Fruit fly (Drosophila melanogaster) whole organism, embryonic: Measurements from ENCODE around the gene Teh1.

Source experiments
- ATbp ChIP-seq: fragments of 200-800 bp; sonication (Bioruptor generic); optimal IDR thresholded peaks from 2 replicates; lab custom pipeline; 2017; ENCODE audit warnings: missing biosample characterization, mild to moderate bottlenecking, missing genetic modification characterization, missing genetic modification reagents
- Asciz ChIP-seq: fragments of 200-800 bp; sonication (Bioruptor generic); optimal IDR thresholded peaks from 2 replicates; lab custom pipeline; 2017; ENCODE audit warnings: missing biosample characterization, mild to moderate bottlenecking, missing genetic modification characterization, missing genetic modification reagents
- B-H1 ChIP-seq: fragments of 200-800 bp; sonication (Bioruptor generic); IDR thresholded peaks from 3 replicates; pipeline ENCODE4 v1.3.6; 2022; ENCODE audit warnings: missing biosample characterization, missing genetic modification characterization
- CG10979 ChIP-seq: fragments of 200-800 bp; sonication (Bioruptor generic); optimal IDR thresholded peaks from 2 replicates; lab custom pipeline; 2018; ENCODE audit warnings: missing biosample characterization, mild to moderate bottlenecking, missing genetic modification characterization, moderate library complexity
- CG13287 ChIP-seq: fragments of 200-800 bp; sonication (Bioruptor generic); IDR thresholded peaks from 2 replicates; pipeline ENCODE4 v1.3.6; 2022; ENCODE audit warnings: missing biosample characterization, missing genetic modification characterization; ENCODE audit not compliant: partially characterized antibody
- CG14441 ChIP-seq: fragments of 200-800 bp; sonication (Bioruptor generic); IDR thresholded peaks from 2 replicates; pipeline ENCODE4 v1.3.6; 2022; ENCODE audit warnings: missing biosample characterization, missing genetic modification characterization
- CG15696 ChIP-seq: fragments of 200-800 bp; sonication (Bioruptor generic); optimal IDR thresholded peaks from 2 replicates; lab custom pipeline; 2019; ENCODE audit warnings: missing biosample characterization, mild to moderate bottlenecking, missing genetic modification characterization, moderate library complexity
- CG16779 ChIP-seq: fragments of 200-800 bp; sonication (Bioruptor generic); IDR thresholded peaks from 2 replicates; pipeline ENCODE4 v1.3.6; 2022; ENCODE audit warnings: missing biosample characterization, missing genetic modification characterization
- CG18619 ChIP-seq: fragments of 200-800 bp; sonication (Bioruptor generic); optimal IDR thresholded peaks from 3 replicates; lab custom pipeline; 2017; ENCODE audit warnings: missing biosample characterization, mild to moderate bottlenecking, missing genetic modification characterization
- CG30020 ChIP-seq: fragments of 200-800 bp; optimal IDR thresholded peaks from 2 replicates; lab custom pipeline; 2019; ENCODE audit warnings: missing biosample characterization, mild to moderate bottlenecking, missing genetic modification characterization, moderate library complexity
- CG31365 ChIP-seq: fragments of 200-800 bp; sonication (Bioruptor generic); optimal IDR thresholded peaks from 2 replicates; lab custom pipeline; 2018; ENCODE audit warnings: missing biosample characterization, mild to moderate bottlenecking, missing genetic modification characterization
- CG32767 ChIP-seq: fragments of 200-800 bp; sonication (Bioruptor generic); IDR thresholded peaks from 2 replicates; pipeline ENCODE4 v1.3.6; 2022; ENCODE audit warnings: missing biosample characterization, missing genetic modification characterization
- CG33557 ChIP-seq: fragments of 200-800 bp; sonication (Bioruptor generic); optimal IDR thresholded peaks from 2 replicates; lab custom pipeline; 2019; ENCODE audit warnings: missing biosample characterization, mild to moderate bottlenecking, missing genetic modification characterization, moderate library complexity
- CG3407 ChIP-seq: fragments of 200-800 bp; sonication (Bioruptor generic); optimal IDR thresholded peaks from 2 replicates; lab custom pipeline; 2018; ENCODE audit warnings: missing biosample characterization, mild to moderate bottlenecking, missing genetic modification characterization
- CG3726 ChIP-seq: fragments of 200-800 bp; sonication (Bioruptor generic); IDR thresholded peaks from 3 replicates; pipeline ENCODE4, ENCODE4 v1.3.6; 2022; ENCODE audit warnings: missing biosample characterization, missing genetic modification characterization
- CG5180 ChIP-seq: fragments of 200-800 bp; sonication (Bioruptor generic); optimal IDR thresholded peaks from 3 replicates; lab custom pipeline; 2017; ENCODE audit warnings: missing biosample characterization, missing genetic modification characterization, mild to moderate bottlenecking, moderate library complexity, missing genetic modification reagents
- CG6791 ChIP-seq: fragments of 200-800 bp; sonication (Bioruptor generic); IDR thresholded peaks from 3 replicates; pipeline ENCODE4 v1.3.6; 2022; ENCODE audit warnings: missing biosample characterization, missing genetic modification characterization; ENCODE audit not compliant: partially characterized antibody
- CG6854 ChIP-seq: fragments of 200-800 bp; sonication (Bioruptor generic); optimal IDR thresholded peaks from 3 replicates; lab custom pipeline; 2017; ENCODE audit warnings: missing biosample characterization, mild to moderate bottlenecking, missing genetic modification characterization
- CG8924 ChIP-seq: fragments of 200-800 bp; optimal IDR thresholded peaks from 3 replicates; lab custom pipeline; 2019; ENCODE audit warnings: missing biosample characterization, mild to moderate bottlenecking, missing genetic modification characterization, moderate library complexity
- CG9876 ChIP-seq: fragments of 200-800 bp; sonication (Bioruptor generic); optimal IDR thresholded peaks from 2 replicates; lab custom pipeline; 2016; ENCODE audit warnings: missing biosample characterization, missing genetic modification characterization
- CkIIα-i1 ChIP-seq: fragments of 200-800 bp; sonication (Bioruptor generic); IDR thresholded peaks from 2 replicates; pipeline ENCODE4 v1.3.6; 2022; ENCODE audit warnings: missing biosample characterization, missing genetic modification characterization
- D19A ChIP-seq: fragments of 200-800 bp; optimal IDR thresholded peaks from 3 replicates; lab custom pipeline; 2019; ENCODE audit warnings: missing biosample characterization, mild to moderate bottlenecking, missing genetic modification characterization, moderate library complexity
- Dp ChIP-seq: fragments of 200-800 bp; sonication (Bioruptor generic); optimal IDR thresholded peaks from 2 replicates; lab custom pipeline; 2018; ENCODE audit warnings: missing biosample characterization, mild to moderate bottlenecking, missing genetic modification characterization, moderate library complexity
- E2f1 ChIP-seq: fragments of 200-800 bp; sonication (Bioruptor generic); IDR thresholded peaks from 2 replicates; pipeline ENCODE4 v1.3.6; 2022; ENCODE audit warnings: missing biosample characterization, missing genetic modification characterization
- Eip74EF ChIP-seq, 2 experiments: fragments of 200-800 bp in 1 of 2; fragments of >200 bp in 1 of 2; sonication (Bioruptor generic) in 1 of 2; optimal IDR thresholded peaks; 2 replicates each; lab custom pipeline; 2017 to 2019; ENCODE audit warnings: missing biosample characterization in 2 of 2, missing genetic modification characterization in 2 of 2, mild to moderate bottlenecking in 1 of 2, moderate library complexity in 1 of 2
- HHEX ChIP-seq: fragments of 200-800 bp; sonication (Bioruptor generic); optimal IDR thresholded peaks from 3 replicates; lab custom pipeline; 2017; ENCODE audit warnings: missing biosample characterization, mild to moderate bottlenecking, missing genetic modification characterization, missing genetic modification reagents
- HLHmδ ChIP-seq: fragments of 200-800 bp; sonication (Bioruptor generic); optimal IDR thresholded peaks from 2 replicates; lab custom pipeline; 2018; ENCODE audit warnings: missing biosample characterization, mild to moderate bottlenecking, missing genetic modification characterization, moderate library complexity
- Hr51 ChIP-seq, 2 experiments: fragments of 200-800 bp; sonication (Bioruptor generic); optimal IDR thresholded peaks; 2 replicates in 1 of 2; 3 replicates in 1 of 2; lab custom pipeline; 2016 to 2018; ENCODE audit warnings: missing biosample characterization in 2 of 2, missing genetic modification characterization in 2 of 2, mild to moderate bottlenecking in 1 of 2, moderate library complexity in 1 of 2
- Tbp ChIP-seq: fragments of >200 bp; optimal IDR thresholded peaks from 2 replicates; lab custom pipeline; 2018; ENCODE audit warnings: missing biosample characterization, missing genetic modification characterization
- YL-1 ChIP-seq: fragments of 200-800 bp; sonication (Bioruptor generic); optimal IDR thresholded peaks from 3 replicates; lab custom pipeline; 2017; ENCODE audit warnings: missing biosample characterization, mild to moderate bottlenecking, missing genetic modification characterization
- ac ChIP-seq: fragments of 200-800 bp; sonication (Bioruptor generic); optimal IDR thresholded peaks from 3 replicates; lab custom pipeline; 2017; ENCODE audit warnings: missing biosample characterization, mild to moderate bottlenecking, missing genetic modification characterization
- btn ChIP-seq: fragments of 200-800 bp; sonication (Bioruptor generic); optimal IDR thresholded peaks from 2 replicates; lab custom pipeline; 2016; ENCODE audit warnings: missing biosample characterization, missing genetic modification characterization
- cwo ChIP-seq: fragments of 200-800 bp; sonication (Bioruptor generic); optimal IDR thresholded peaks from 3 replicates; lab custom pipeline; 2017; ENCODE audit warnings: missing biosample characterization, missing genetic modification characterization, mild to moderate bottlenecking, moderate library complexity, missing genetic modification reagents
- eve ChIP-seq, 2 experiments: fragments of >200 bp; optimal IDR thresholded peaks; 2 replicates each; lab custom pipeline; 2017; ENCODE audit warnings: missing biosample characterization in 2 of 2, missing genetic modification characterization in 2 of 2
- eyg ChIP-seq: fragments of 200-800 bp; sonication (Bioruptor generic); optimal IDR thresholded peaks from 3 replicates; lab custom pipeline; 2016; ENCODE audit warnings: missing biosample characterization, missing genetic modification characterization
- fru ChIP-seq: fragments of >200 bp; optimal IDR thresholded peaks from 2 replicates; lab custom pipeline; 2017
- gce ChIP-seq: fragments of 200-800 bp; sonication (Bioruptor generic); IDR thresholded peaks from 3 replicates; pipeline ENCODE4 v1.3.6; 2022; ENCODE audit warnings: missing biosample characterization, missing genetic modification characterization
- gfzf ChIP-seq: fragments of 200-800 bp; sonication (Bioruptor generic); optimal IDR thresholded peaks from 2 replicates; lab custom pipeline; 2016; ENCODE audit warnings: missing biosample characterization, mild to moderate bottlenecking, missing genetic modification characterization, moderate library complexity
- hbn ChIP-seq: fragments of 200-800 bp; sonication (Bioruptor generic); IDR thresholded peaks from 2 replicates; pipeline ENCODE4 v1.3.6; 2022; ENCODE audit warnings: missing biosample characterization, missing genetic modification characterization; ENCODE audit not compliant: partially characterized antibody
- org-1 ChIP-seq: fragments of 200-800 bp; sonication (Bioruptor generic); optimal IDR thresholded peaks from 2 replicates; lab custom pipeline; 2017; ENCODE audit warnings: missing biosample characterization, missing genetic modification characterization
- pan ChIP-seq, 4 experiments: fragments of >200 bp in 3 of 4; fragments of 200-800 bp in 1 of 4; sonication (Bioruptor generic) in 1 of 4; optimal IDR thresholded peaks in 3 of 4; IDR thresholded peaks in 1 of 4; 2 replicates each; pipeline versions ENCODE4 v1.3.6 to Lab custom; 2017 to 2022; ENCODE audit warnings: missing biosample characterization in 2 of 4, missing genetic modification characterization in 2 of 4, mixed read lengths in 1 of 4
- pros ChIP-seq: fragments of 200-800 bp; sonication (Bioruptor generic); optimal IDR thresholded peaks from 3 replicates; lab custom pipeline; 2019; ENCODE audit warnings: missing biosample characterization, mild to moderate bottlenecking, missing genetic modification characterization, moderate library complexity
- ranshi ChIP-seq: fragments of 200-800 bp; sonication (Bioruptor generic); IDR thresholded peaks from 2 replicates; pipeline ENCODE4 v1.3.6; 2022; ENCODE audit warnings: missing biosample characterization, missing genetic modification characterization
- sna ChIP-seq: fragments of 200-800 bp; sonication (Bioruptor generic); IDR thresholded peaks from 2 replicates; pipeline ENCODE4 v1.3.6; 2022; ENCODE audit warnings: missing biosample characterization, missing genetic modification characterization; ENCODE audit not compliant: partially characterized antibody
- ssp ChIP-seq: fragments of 200-800 bp; sonication (Bioruptor generic); IDR thresholded peaks from 2 replicates; pipeline ENCODE4 v1.3.6; 2022; ENCODE audit warnings: missing biosample characterization, missing genetic modification characterization
- tio ChIP-seq: fragments of 200-800 bp; sonication (Bioruptor generic); optimal IDR thresholded peaks from 2 replicates; lab custom pipeline; 2017; ENCODE audit warnings: missing biosample characterization, missing genetic modification characterization, inconsistent platforms
- tna ChIP-seq: fragments of 200-800 bp; sonication (Bioruptor generic); IDR thresholded peaks from 2 replicates; pipeline ENCODE4 v1.3.6; 2022; ENCODE audit warnings: missing biosample characterization, missing genetic modification characterization; ENCODE audit not compliant: partially characterized antibody
- twi ChIP-seq: fragments of 200-800 bp; optimal IDR thresholded peaks from 2 replicates; lab custom pipeline; 2019; ENCODE audit warnings: missing biosample characterization, mild to moderate bottlenecking, missing genetic modification characterization, moderate library complexity

Gene Teh1

dm6 chr3R:9873753-9874117, 5.8 kb upstream of the Teh1 start (continued):
- TF ChIP-seq cwo (GFP tag; lab: Kevin White, UChicago) (peak; percentile 59), twi (tag; lab: Kevin White, UChicago) (no peak), ssp (GFP tag; lab: Robert Waterston, UW) (peak; percentile 55), gce (GFP tag; lab: Robert Waterston, UW) (peak; percentile 15; the same call in 1 of the 3 replicates), CG8924 (peak; percentile 81), HHEX (GFP tag; lab: Kevin White, UChicago) (peak; percentile 73), E2f1 (GFP tag; lab: Robert Waterston, UW) (peak; percentile 80), org-1 (GFP tag; lab: Kevin White, UChicago) (peak; percentile 85), CG15696 (peak; percentile 35), CG9876 (peak; percentile 64), ac (GFP tag; lab: Kevin White, UChicago) (no peak), eve (GFP tag; optimal IDR thresholded peaks at IDR 0.05; lab: Kevin White, UChicago) (peak in 1 of 2 experiments; percentile 60), ATbp (GFP tag; lab: Kevin White, UChicago) (peak; percentile 68), YL-1 (GFP tag; lab: Kevin White, UChicago) (peak; percentile 16), CG10979 (tag; lab: Kevin White, UChicago) (peak; percentile 53), Dp (no peak), CG13287 (GFP tag; lab: Robert Waterston, UW) (0 out of 2 replicates have a peak, but pooled peaks have one; percentile 3), Eip74EF (GFP tag; optimal IDR thresholded peaks at IDR 0.05; lab: Kevin White, UChicago) (peak in 1 of 2 experiments; percentile 56), CG32767 (peak; percentile 57; the same call in 1 of the 2 replicates), Asciz (GFP tag; lab: Kevin White, UChicago) (peak; percentile 67), CG31365 (tag; lab: Kevin White, UChicago) (no peak), eyg (GFP tag; lab: Kevin White, UChicago) (peak; percentile 74), pan (optimal IDR thresholded peaks at IDR 0.05; lab: Kevin White, UChicago) (no peak), pan (GFP tag; optimal IDR thresholded peaks at IDR 0.05 in 1 of 2, IDR thresholded peaks at IDR 0.05 in 1 of 2) (peak in 1 of 2 experiments; percentile 80), CG5180 (GFP tag; lab: Kevin White, UChicago) (peak; percentile 72), CG6854 (GFP tag; lab: Kevin White, UChicago) (peak; percentile 69), CkIIα-i1 (GFP tag; lab: Robert Waterston, UW) (no peak), D19A (tag; lab: Kevin White, UChicago) (peak; percentile 80), gfzf (no peak), CG16779 (0 out of 2 replicates have a peak, but pooled peaks have one; percentile 23), fru (no peak), sna (0 out of 2 replicates have a peak, but pooled peaks have one; percentile 5), ranshi (GFP tag; lab: Robert Waterston, UW) (peak; percentile 78; the same call in 1 of the 2 replicates), Tbp (GFP tag; lab: Kevin White, UChicago) (no peak), CG30020 (tag; lab: Kevin White, UChicago) (no peak), hbn (no peak), btn (GFP tag; lab: Kevin White, UChicago) (peak; percentile 31), B-H1 (GFP tag; lab: Robert Waterston, UW) (peak; percentile 69; the same call in 2 of the 3 replicates), CG33557 (no peak), pros (no peak), CG14441 (GFP tag; lab: Robert Waterston, UW) (peak; percentile 85), CG3407 (GFP tag; lab: Kevin White, UChicago) (peak; percentile 54), CG18619 (GFP tag; lab: Kevin White, UChicago) (peak; percentile 73), tna (GFP tag; lab: Robert Waterston, UW) (no peak), CG3726 (GFP tag; lab: Robert Waterston, UW) (no peak), CG6791 (GFP tag; lab: Robert Waterston, UW) (no peak), Hr51 (GFP tag; optimal IDR thresholded peaks at IDR 0.05; lab: Kevin White, UChicago) (peak; percentile 19 to 88), HLHmδ (no peak), tio (GFP tag; lab: Kevin White, UChicago) (peak; percentile 62)
